Worm (Caenorhabditis elegans) whole organism, L1 larva: ENCODE measurements around the gene pei-1.

Experiments
- egl-13 ChIP-seq: sonication (generic microtip); optimal IDR thresholded peaks from 2 replicates; lab custom pipeline; 2016; ENCODE audit warnings: missing genotype, missing genetic modification reagents, missing genetic modification characterization, missing compliant biosample characterization
- fos-1 ChIP-seq: fragments of 150-350 bp; optimal IDR thresholded peaks from 2 replicates; lab custom pipeline; 2014; ENCODE audit warnings: missing biosample characterization, missing genetic modification characterization
- jun-1 ChIP-seq: fragments of 150-350 bp; optimal IDR thresholded peaks from 2 replicates; lab custom pipeline; 2014; ENCODE audit warnings: missing biosample characterization, missing genetic modification reagents, missing genetic modification characterization
- nhr-237 ChIP-seq: fragments of 150-350 bp; optimal IDR thresholded peaks from 2 replicates; lab custom pipeline; 2014; ENCODE audit warnings: missing biosample characterization, missing genetic modification characterization
- nhr-28 ChIP-seq: fragments of 150-350 bp; optimal IDR thresholded peaks from 2 replicates; lab custom pipeline; 2014; ENCODE audit warnings: missing biosample characterization, missing genetic modification characterization
- nhr-77 ChIP-seq: fragments of 150-350 bp; optimal IDR thresholded peaks from 2 replicates; lab custom pipeline; 2014; ENCODE audit warnings: missing biosample characterization, missing genetic modification characterization
- skn-1 ChIP-seq: fragments of 150-350 bp; optimal IDR thresholded peaks from 2 replicates; lab custom pipeline; 2014; ENCODE audit warnings: missing biosample characterization, missing genetic modification characterization
- swsn-7 ChIP-seq: sonication (generic microtip); optimal IDR thresholded peaks from 2 replicates; lab custom pipeline; 2016; ENCODE audit warnings: missing genetic modification characterization, missing compliant biosample characterization

- TF ChIP-seq nhr-28 (tag; lab: Kevin White, UChicago) (no peak), nhr-237 (tag; lab: Kevin White, UChicago) (no peak), jun-1 (no peak), egl-13 (no peak), skn-1 (tag; lab: Kevin White, UChicago) (no peak), fos-1 (tag; lab: Kevin White, UChicago) (no peak), nhr-77 (tag; lab: Kevin White, UChicago) (no peak), swsn-7 (tag; lab: Kevin White, UChicago) (no peak)
These were observed 1.1 kb upstream of the pei-1 start, which contains the start of gene spp-18 for ce11 chrIV:9593456-9593855.
